Worm (Caenorhabditis elegans): ENCODE results near the gene phyh-1.

DNA sequence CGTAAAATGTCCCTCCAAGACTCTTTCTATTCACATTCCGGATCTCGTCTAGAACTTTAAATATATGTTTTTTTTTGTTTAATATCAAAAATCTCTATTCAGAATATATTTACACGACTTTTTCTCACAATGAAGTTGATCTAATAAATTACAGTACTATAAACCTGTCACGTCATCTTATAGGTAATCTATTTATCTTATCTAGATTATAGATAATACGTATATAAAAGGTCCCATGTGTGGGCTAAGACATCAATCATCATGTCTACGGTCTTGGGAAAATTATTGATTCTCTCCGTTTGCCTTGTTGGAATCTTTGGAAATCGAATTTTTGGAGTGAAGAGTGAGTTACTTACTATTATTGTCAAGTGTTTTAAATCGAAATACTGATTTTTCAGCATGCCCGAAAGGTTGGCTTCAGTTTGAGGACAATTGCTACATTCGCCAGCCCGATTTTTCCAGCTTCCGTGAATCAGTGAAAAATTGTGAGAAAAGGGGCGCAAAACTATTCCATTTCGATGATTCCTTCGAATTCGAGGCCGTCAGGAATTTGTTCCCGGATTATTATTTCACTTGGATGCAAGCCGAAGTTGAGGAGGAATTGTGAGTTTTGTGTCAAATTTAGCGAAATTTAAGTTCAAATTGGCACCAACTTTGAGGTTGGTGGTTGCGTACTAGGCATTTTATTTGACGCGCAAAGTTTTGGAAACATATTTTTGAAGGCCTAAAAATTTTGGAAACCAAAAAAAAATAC is 17.7 kb upstream of the phyh-1 start, which contains the start of gene clec-196:
- TF ChIP-seq T22C8.4 (GFP tag; IDR thresholded peaks at IDR 0.05): no peak
- no peak for TF ChIP-seq flt-1 (GFP tag; IDR thresholded peaks at IDR 0.05)
- TF ChIP-seq klf-2 (GFP tag; conservative IDR thresholded peaks at IDR 0.05): no peak
- no peak for TF ChIP-seq ref-1 (GFP tag; conservative IDR thresholded peaks at IDR 0.05)
- no peak for TF ChIP-seq med-1 (GFP tag; optimal IDR thresholded peaks at IDR 0.05; ENCODE audit: insufficient read depth)
- no peak for TF ChIP-seq cog-1 (tag; optimal IDR thresholded peaks at IDR 0.05)
- no peak for TF ChIP-seq tab-1 (GFP tag; IDR thresholded peaks at IDR 0.05)
- no peak for TF ChIP-seq ztf-23 (GFP tag; IDR thresholded peaks at IDR 0.05)
- no peak for TF ChIP-seq ztf-29 (GFP tag; IDR thresholded peaks at IDR 0.05)
